Worm (Caenorhabditis elegans): ENCODE measurements around the gene srz-58.
A peak's percentile ranks its signal among the peaks of the same experiment; 100 is the strongest.

The srz-58 gene

ce11 chrV:17331340-17331739, 13.4 kb downstream of the srz-58 start, which contains the start of gene fbxa-185:
Gene fbxa-185 (plus strand): TSS chrV:17331640.
- TF ChIP-seq attf-5 (GFP tag; optimal IDR thresholded peaks at IDR 0.05) (no peak), ceh-58 (GFP tag; IDR thresholded peaks at IDR 0.05) (no peak), C17E4.6 (GFP tag; IDR thresholded peaks at IDR 0.05) (no peak), nhr-27 (tag; optimal IDR thresholded peaks at IDR 0.05) (no peak), F22D6.2 (tag; optimal IDR thresholded peaks at IDR 0.05) (no peak), nfya-2 (GFP tag; IDR thresholded peaks at IDR 0.05) (no peak), hmg-1.2 (GFP tag; IDR thresholded peaks at IDR 0.05) (no peak), Y67H2A.10 (GFP tag; conservative IDR thresholded peaks at IDR 0.05) (no peak), hsf-1 (GFP tag; IDR thresholded peaks at IDR 0.05) (no peak), tlf-1 (GFP tag; optimal IDR thresholded peaks at IDR 0.05) (no peak), lin-54 (GFP tag; optimal IDR thresholded peaks at IDR 0.05) (no peak), F52B5.7 (tag; optimal IDR thresholded peaks at IDR 0.05) (no peak), him-1 (tag; optimal IDR thresholded peaks at IDR 0.05) (no peak), snpc-4 (GFP tag; optimal IDR thresholded peaks at IDR 0.05) (no peak), snpc-4 (tag; optimal IDR thresholded peaks at IDR 0.05) (no peak), repo-1 (tag; optimal IDR thresholded peaks at IDR 0.05) (no peak), hlh-26 (GFP tag; conservative IDR thresholded peaks at IDR 0.05) (no peak), B0019.2 (GFP tag; conservative IDR thresholded peaks at IDR 0.05) (no peak)

ce11 chrV:17339349-17339748, 21.4 kb downstream of the srz-58 start:
- no peak for TF ChIP-seq Y95B8A.8 (GFP tag; IDR thresholded peaks at IDR 0.05)
- no peak for TF ChIP-seq ztf-22 (GFP tag; optimal IDR thresholded peaks at IDR 0.05)
- no peak for TF ChIP-seq B0019.2 (GFP tag; conservative IDR thresholded peaks at IDR 0.05)
- TF ChIP-seq F49E8.2 (tag; optimal IDR thresholded peaks at IDR 0.05; ENCODE audit: insufficient read depth), result no peak
- no peak for TF ChIP-seq attf-5 (GFP tag; optimal IDR thresholded peaks at IDR 0.05)
- TF ChIP-seq sea-2 (GFP tag; IDR thresholded peaks at IDR 0.05), result no peak
- TF ChIP-seq dpff-1 (tag; optimal IDR thresholded peaks at IDR 0.05), result no peak
- TF ChIP-seq ceh-27 (GFP tag; optimal IDR thresholded peaks at IDR 0.05), result no peak
- no peak for TF ChIP-seq madf-6 (GFP tag; IDR thresholded peaks at IDR 0.05)

ce11 chrV:17344876-17345275, 26.9 kb downstream of the srz-58 start, which contains the start of the genes fbxa-188 and fbxa-189:
Gene fbxa-188 (minus strand): TSS chrV:17344926.
Gene fbxa-189 (plus strand): TSS chrV:17345214.
- TF ChIP-seq nhr-80 (tag; optimal IDR thresholded peaks at IDR 0.05), result peak; percentile 24
- no peak for TF ChIP-seq egl-44 (GFP tag; IDR thresholded peaks at IDR 0.05)
- no peak for TF ChIP-seq ztf-3 (GFP tag; optimal IDR thresholded peaks at IDR 0.05)
- no peak for TF ChIP-seq dox-1 (GFP tag; IDR thresholded peaks at IDR 0.05)

- TF ChIP-seq fkh-3 (tag; optimal IDR thresholded peaks at IDR 0.05) (no peak), cebp-1 (GFP tag; IDR thresholded peaks at IDR 0.05) (peak; percentile 17; the same call in 1 of the 2 replicates), cebp-1 (tag; optimal IDR thresholded peaks at IDR 0.05) (no peak), sdz-38 (tag; optimal IDR thresholded peaks at IDR 0.05) (no peak)
Measured at ce11 chrV:17347602-17348001, 29.7 kb downstream of the srz-58 start, which contains the start of gene skr-5. Gene skr-5 (plus strand): TSS chrV:17347902.

- peak; percentile 45; the same call in 1 of the 2 replicates for TF ChIP-seq madf-6 (GFP tag; IDR thresholded peaks at IDR 0.05)
- TF ChIP-seq efl-1 (GFP tag; optimal IDR thresholded peaks at IDR 0.05), result peak; percentile 14
- no peak for TF ChIP-seq B0336.3 (GFP tag; IDR thresholded peaks at IDR 0.05)
- no peak for TF ChIP-seq Y67H2A.10 (GFP tag; conservative IDR thresholded peaks at IDR 0.05)
- no peak for TF ChIP-seq B0019.2 (GFP tag; conservative IDR thresholded peaks at IDR 0.05)
Measured at ce11 chrV:17350093-17350492, 32.1 kb downstream of the srz-58 start, which contains the start of gene lsy-27. Gene lsy-27 (minus strand): TSS chrV:17350193.

Measured in whole organism, young adult.